Worm (Caenorhabditis elegans) whole organism, L3 larva: ENCODE data around the gene rde-8.

ENCODE experiments used
- ZK546.5 ChIP-seq: sonication (generic microtip); optimal IDR thresholded peaks from 2 replicates; lab custom pipeline; 2017; ENCODE audit warnings: missing biosample characterization, missing genetic modification characterization
- aly-2 ChIP-seq: fragments of 150-350 bp; optimal IDR thresholded peaks from 2 replicates; lab custom pipeline; 2014; ENCODE audit warnings: missing biosample characterization, missing genetic modification characterization
- ama-1 ChIP-seq: fragments of 150-350 bp; optimal IDR thresholded peaks from 2 replicates; lab custom pipeline; 2018
- ceh-16 ChIP-seq: sonication (generic microtip); optimal IDR thresholded peaks from 2 replicates; lab custom pipeline; 2017; ENCODE audit warnings: missing biosample characterization, missing genetic modification characterization
- ceh-82 ChIP-seq: fragments of 150-350 bp; optimal IDR thresholded peaks from 2 replicates; lab custom pipeline; 2014; ENCODE audit warnings: missing biosample characterization, missing genetic modification characterization
- ceh-9 ChIP-seq: sonication (generic microtip); optimal IDR thresholded peaks from 2 replicates; lab custom pipeline; 2018; ENCODE audit warnings: missing biosample characterization, missing genetic modification characterization
- daf-12 ChIP-seq: fragments of 150-350 bp; optimal IDR thresholded peaks from 2 replicates; lab custom pipeline; 2014; ENCODE audit warnings: missing biosample characterization, missing genetic modification reagents, missing genetic modification characterization
- egl-27 ChIP-seq: sonication (generic microtip); optimal IDR thresholded peaks from 4 replicates; lab custom pipeline; 2017; ENCODE audit warnings: missing biosample characterization, missing genetic modification reagents, missing genetic modification characterization
- egl-5 ChIP-seq: fragments of 150-350 bp; optimal IDR thresholded peaks from 2 replicates; lab custom pipeline; 2017; ENCODE audit warnings: missing biosample characterization, missing genetic modification reagents, missing genetic modification characterization, inconsistent platforms
- elt-1 ChIP-seq: fragments of 150-350 bp; optimal IDR thresholded peaks from 2 replicates; lab custom pipeline; 2014; ENCODE audit warnings: missing biosample characterization, missing genetic modification characterization
- elt-2 ChIP-seq: sonication (generic microtip); optimal IDR thresholded peaks from 2 replicates; lab custom pipeline; 2016; ENCODE audit warnings: missing genetic modification reagents, mild to moderate bottlenecking, missing genetic modification characterization, missing compliant biosample characterization
- eor-1 ChIP-seq, 2 experiments: fragments of 150-350 bp; optimal IDR thresholded peaks; 2 replicates each; lab custom pipeline; 2014 to 2018; ENCODE audit warnings: missing biosample characterization in 2 of 2, missing genetic modification characterization in 2 of 2
- fkh-2 ChIP-seq: fragments of 150-350 bp; optimal IDR thresholded peaks from 2 replicates; lab custom pipeline; 2014; ENCODE audit warnings: missing biosample characterization, missing genetic modification reagents, missing genetic modification characterization
- fos-1 ChIP-seq: fragments of 150-350 bp; optimal IDR thresholded peaks from 2 replicates; lab custom pipeline; 2014; ENCODE audit warnings: missing biosample characterization, missing genetic modification characterization
- hmg-11 ChIP-seq: sonication (generic microtip); optimal IDR thresholded peaks from 2 replicates; lab custom pipeline; 2016; ENCODE audit warnings: missing genetic modification characterization, missing compliant biosample characterization
- jun-1 ChIP-seq: fragments of 150-350 bp; optimal IDR thresholded peaks from 2 replicates; lab custom pipeline; 2014; ENCODE audit warnings: missing biosample characterization, missing genetic modification reagents, missing genetic modification characterization
- lin-15B ChIP-seq: fragments of 150-350 bp; optimal IDR thresholded peaks from 2 replicates; lab custom pipeline; 2014; ENCODE audit warnings: missing biosample characterization, missing genetic modification characterization
- lin-39 ChIP-seq: fragments of 150-350 bp; optimal IDR thresholded peaks from 2 replicates; lab custom pipeline; 2018; ENCODE audit warnings: missing biosample characterization, missing genetic modification reagents, missing genetic modification characterization
- lsy-12 ChIP-seq: sonication (generic microtip); optimal IDR thresholded peaks from 2 replicates; lab custom pipeline; 2016; ENCODE audit warnings: mild to moderate bottlenecking, missing genetic modification characterization, missing compliant biosample characterization
- mdl-1 ChIP-seq: fragments of 150-350 bp; optimal IDR thresholded peaks from 2 replicates; lab custom pipeline; 2014; ENCODE audit warnings: missing biosample characterization, missing genetic modification characterization
- mml-1 ChIP-seq: fragments of 150-350 bp; sonication (generic microtip); optimal IDR thresholded peaks from 3 replicates; lab custom pipeline; 2014; ENCODE audit warnings: missing biosample characterization, missing genetic modification characterization
- nfya-1 ChIP-seq: sonication (generic microtip); optimal IDR thresholded peaks from 2 replicates; lab custom pipeline; 2017; ENCODE audit warnings: missing genetic modification characterization, mild to moderate bottlenecking, missing compliant biosample characterization, antibody characterized with exemption, moderate library complexity; ENCODE audit not compliant: insufficient read depth
- nhr-12 ChIP-seq: fragments of 150-350 bp; optimal IDR thresholded peaks from 2 replicates; lab custom pipeline; 2014; ENCODE audit warnings: missing biosample characterization, missing genetic modification characterization
- nhr-237 ChIP-seq: fragments of 150-350 bp; optimal IDR thresholded peaks from 2 replicates; lab custom pipeline; 2014; ENCODE audit warnings: missing biosample characterization, missing genetic modification characterization
- nhr-25 ChIP-seq: sonication (generic microtip); optimal IDR thresholded peaks from 2 replicates; lab custom pipeline; 2017; ENCODE audit warnings: missing biosample characterization, missing genetic modification characterization
- nhr-28 ChIP-seq: fragments of 150-350 bp; optimal IDR thresholded peaks from 2 replicates; lab custom pipeline; 2014; ENCODE audit warnings: missing biosample characterization, missing genetic modification characterization
- nhr-67 ChIP-seq: fragments of 150-350 bp; optimal IDR thresholded peaks from 2 replicates; lab custom pipeline; 2014; ENCODE audit warnings: missing biosample characterization, missing genetic modification characterization
- nhr-76 ChIP-seq: fragments of 150-350 bp; sonication (generic microtip); optimal IDR thresholded peaks from 5 replicates; lab custom pipeline; 2014; ENCODE audit warnings: missing biosample characterization, missing genetic modification characterization
- pha-4 ChIP-seq: fragments of 150-350 bp; optimal IDR thresholded peaks from 2 replicates; lab custom pipeline; 2014; ENCODE audit warnings: missing biosample characterization, missing genetic modification reagents, missing genetic modification characterization
- pqm-1 ChIP-seq: fragments of 150-350 bp; optimal IDR thresholded peaks from 2 replicates; lab custom pipeline; 2017; ENCODE audit warnings: missing biosample characterization, missing genetic modification characterization, inconsistent platforms
- skn-1 ChIP-seq: fragments of 150-350 bp; optimal IDR thresholded peaks from 2 replicates; lab custom pipeline; 2014; ENCODE audit warnings: missing biosample characterization, missing genetic modification characterization
- snpc-4 ChIP-seq: fragments of 150-350 bp; optimal IDR thresholded peaks from 2 replicates; lab custom pipeline; 2014; ENCODE audit warnings: missing biosample characterization, missing genetic modification characterization
- ztf-11 ChIP-seq: fragments of 150-350 bp; optimal IDR thresholded peaks from 2 replicates; lab custom pipeline; 2014; ENCODE audit warnings: missing biosample characterization, missing genetic modification characterization
- ztf-4 ChIP-seq: fragments of 150-350 bp; optimal IDR thresholded peaks from 2 replicates; lab custom pipeline; 2014; ENCODE audit warnings: missing biosample characterization, missing genetic modification characterization

Gene rde-8

ce11 chrIV:7149020-7149601, 46.0 kb upstream of the rde-8 start, which contains the start of gene C34D4.4 (continued):
- TF ChIP-seq pqm-1 (tag; lab: Kevin White, UChicago) (no peak), ztf-11 (no peak), ama-1 (lab: Kevin White, UChicago) (peak; percentile 16), ceh-16 (no peak), snpc-4 (tag; lab: Kevin White, UChicago) (peak; percentile 28), skn-1 (tag; lab: Kevin White, UChicago) (no peak), lin-15B (tag; lab: Kevin White, UChicago) (peak; percentile 48), ztf-4 (tag; lab: Kevin White, UChicago) (no peak), nhr-12 (tag; lab: Kevin White, UChicago) (no peak), nhr-237 (tag; lab: Kevin White, UChicago) (no peak), nhr-28 (tag; lab: Kevin White, UChicago) (no peak), ceh-82 (tag; lab: Kevin White, UChicago) (no peak), eor-1 (tag; optimal IDR thresholded peaks at IDR 0.05; lab: Kevin White, UChicago) (no peak)
- TF ChIP-seq, all 47 proteins: peak for 7

- peak; percentile 33 for TF ChIP-seq hmg-11 (tag; lab: Kevin White, UChicago)
- peak; percentile 8 for TF ChIP-seq lin-15B (tag; lab: Kevin White, UChicago)
- TF ChIP-seq ama-1 (lab: Kevin White, UChicago): no peak
- TF ChIP-seq lin-39 (tag; lab: Kevin White, UChicago): no peak
- TF ChIP-seq ceh-82 (tag; lab: Kevin White, UChicago): no peak
- TF ChIP-seq fos-1: no peak
- TF ChIP-seq snpc-4 (tag; lab: Kevin White, UChicago): peak; percentile 55
- TF ChIP-seq pha-4: peak; percentile 90
- TF ChIP-seq ceh-9 (tag; lab: Kevin White, UChicago): no peak
- no peak for TF ChIP-seq egl-27
- no peak for TF ChIP-seq mdl-1
- TF ChIP-seq elt-2 (tag; lab: Kevin White, UChicago): peak; percentile 11
- peak; percentile 32 for TF ChIP-seq nfya-1
Observed at ce11 chrIV:7147722-7148121, 44.7 kb upstream of the rde-8 start.

ce11 chrIV:7144670-7145257, 41.7 kb upstream of the rde-8 start, which contains the start of gene hecd-1:
hecd-1 (minus strand) TSS chrIV:7144720.
- TF ChIP-seq lsy-12 (tag; lab: Kevin White, UChicago) (no peak), nhr-25 (tag; lab: Kevin White, UChicago) (peak; percentile 7), skn-1 (tag; lab: Kevin White, UChicago) (no peak), lin-15B (tag; lab: Kevin White, UChicago) (peak; percentile 30), aly-2 (tag; lab: Kevin White, UChicago) (no peak), nhr-76 (no peak), eor-1 (tag; optimal IDR thresholded peaks at IDR 0.05; lab: Kevin White, UChicago) (no peak), fkh-2 (tag; lab: Kevin White, UChicago) (no peak), nhr-67 (tag; lab: Kevin White, UChicago) (no peak), daf-12 (tag; lab: Kevin White, UChicago) (no peak), hmg-11 (tag; lab: Kevin White, UChicago) (no peak), egl-5 (tag; lab: Kevin White, UChicago) (no peak), nhr-28 (tag; lab: Kevin White, UChicago) (no peak), jun-1 (tag; lab: Kevin White, UChicago) (no peak), ZK546.5 (tag; lab: Kevin White, UChicago) (no peak), mml-1 (no peak), elt-1 (no peak)

ce11 chrIV:7139143-7139542, 36.1 kb upstream of the rde-8 start:
- no peak for TF ChIP-seq jun-1 (tag; lab: Kevin White, UChicago)
- no peak for TF ChIP-seq ceh-9 (tag; lab: Kevin White, UChicago)
- no peak for TF ChIP-seq skn-1 (tag; lab: Kevin White, UChicago)
- TF ChIP-seq ztf-4 (tag; lab: Kevin White, UChicago): no peak
- TF ChIP-seq pha-4: no peak
- no peak for TF ChIP-seq egl-27
- TF ChIP-seq daf-12 (tag; lab: Kevin White, UChicago): no peak
